Worm (Caenorhabditis elegans): ENCODE measurements around the gene K07F5.12.
"Not testable (repeated sequence)": the region's sequence is repeated elsewhere in the genome, so short reads cannot be mapped to it uniquely, and the experiment has no call there.

Gene K07F5.12

ce11 chrIV:9837349-9837748 is 18.5 kb upstream of the K07F5.12 start, which contains the start of gene msp-10:
msp-10 (plus strand) TSS chrIV:9837649.
- not testable (repeated sequence) for TF ChIP-seq F57A8.1 (GFP tag; optimal IDR thresholded peaks at IDR 0.05); madf-6 (GFP tag; IDR thresholded peaks at IDR 0.05); lsl-1 (GFP tag; optimal IDR thresholded peaks at IDR 0.05)

ce11 chrIV:9840984-9841590 is 14.7 kb upstream of the K07F5.12 start, which contains the start of the genes kin-24 and msp-56:
kin-24 (minus strand) TSS chrIV:9841084.
msp-56 (plus strand) TSS chrIV:9841540.
- TF ChIP-seq nhr-90 (tag; optimal IDR thresholded peaks at IDR 0.05) (no peak), lir-1 (GFP tag; conservative IDR thresholded peaks at IDR 0.05) (no peak)

- TF ChIP-seq ztf-22 (GFP tag; optimal IDR thresholded peaks at IDR 0.05) (no peak), cebp-1 (GFP tag; IDR thresholded peaks at IDR 0.05) (no peak), cebp-1 (tag; optimal IDR thresholded peaks at IDR 0.05) (no peak), hmg-1.2 (GFP tag; IDR thresholded peaks at IDR 0.05) (no peak), dpff-1 (tag; optimal IDR thresholded peaks at IDR 0.05) (no peak), nfya-1 (tag; optimal IDR thresholded peaks at IDR 0.05; ENCODE audit: borderline replicate concordance, insufficient read depth) (no peak), aptf-2 (GFP tag; conservative IDR thresholded peaks at IDR 0.05) (no peak), ceh-40 (GFP tag; IDR thresholded peaks at IDR 0.05) (no peak), efl-1 (GFP tag; optimal IDR thresholded peaks at IDR 0.05) (no peak), akir-1 (GFP tag; optimal IDR thresholded peaks at IDR 0.05) (no peak), T07F8.4 (tag; optimal IDR thresholded peaks at IDR 0.05) (no peak), pbrm-1 (GFP tag; IDR thresholded peaks at IDR 0.05) (no peak), ceh-100 (GFP tag; IDR thresholded peaks at IDR 0.05) (no peak), let-607 (tag; optimal IDR thresholded peaks at IDR 0.05) (no peak), nfyb-1 (GFP tag; IDR thresholded peaks at IDR 0.05) (no peak)
These were observed 13.7 kb upstream of the K07F5.12 start, which contains the start of gene K07F5.17 for ce11 chrIV:9842071-9842470. K07F5.17 (plus strand) TSS chrIV:9842371.

DNA sequence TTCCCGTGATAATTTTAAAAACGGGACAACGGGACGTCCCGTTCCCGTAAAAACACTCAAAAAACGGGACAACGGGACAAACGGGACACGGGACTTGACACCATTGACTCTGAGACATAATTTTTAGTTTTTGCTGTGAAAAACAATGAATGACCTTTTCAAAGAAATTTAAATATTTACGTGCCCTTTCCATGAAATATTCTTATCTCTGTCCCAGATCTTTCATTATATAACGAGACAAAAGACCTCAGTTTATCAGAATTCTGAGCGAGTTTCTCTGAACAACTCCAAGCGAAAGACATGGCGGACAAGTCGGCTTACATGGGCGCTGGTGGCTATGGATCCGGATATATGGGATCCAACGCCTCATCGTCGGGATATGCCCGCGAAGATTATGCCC is 12.1 kb upstream of the K07F5.12 start, which contains the start of gene nspd-2:
TSS of gene nspd-2 (plus strand) at position 301 of the 400 bp plus-strand sequence.
- no peak for TF ChIP-seq unc-130 (GFP tag; optimal IDR thresholded peaks at IDR 0.05)
- TF ChIP-seq F39B2.1 (GFP tag; IDR thresholded peaks at IDR 0.05) = no peak
- TF ChIP-seq pha-4 (tag; optimal IDR thresholded peaks at IDR 0.05) = no peak
- TF ChIP-seq F57C9.4 (tag; optimal IDR thresholded peaks at IDR 0.05) = no peak
- no peak for TF ChIP-seq F10E7.11 (tag; optimal IDR thresholded peaks at IDR 0.05)
- TF ChIP-seq F37B4.10 (GFP tag; IDR thresholded peaks at IDR 0.05) = no peak
- no peak for TF ChIP-seq madf-3 (GFP tag; IDR thresholded peaks at IDR 0.05)
- no peak for TF ChIP-seq ZK185.1 (tag; optimal IDR thresholded peaks at IDR 0.05; ENCODE audit: poor library complexity, severe bottlenecking)
- TF ChIP-seq lin-54 (GFP tag; optimal IDR thresholded peaks at IDR 0.05) = no peak

DNA sequence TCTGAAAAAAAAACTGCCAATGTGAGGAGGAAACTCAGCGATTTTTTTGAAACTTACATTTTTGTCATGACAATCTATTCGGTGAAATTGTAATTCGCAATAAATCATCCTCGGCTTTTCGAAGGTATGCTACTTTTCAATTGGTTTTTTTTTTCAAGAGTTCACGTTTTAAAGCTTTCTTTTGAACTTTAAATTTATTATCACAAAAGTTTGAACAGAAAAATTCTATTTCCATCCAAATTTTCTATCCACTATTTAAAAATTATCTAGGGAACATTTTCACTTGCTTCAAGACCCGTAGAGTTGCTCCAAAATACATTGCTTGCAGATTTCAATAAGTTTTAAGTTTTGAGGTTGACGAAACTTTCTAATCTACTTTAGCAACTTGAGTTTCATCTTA is 9.2 kb upstream of the K07F5.12 start, which contains the start of gene K07F5.6:
TSS of gene K07F5.6 (minus strand) at position 101 of the 400 bp plus-strand sequence.
- TF ChIP-seq lsl-1 (GFP tag; optimal IDR thresholded peaks at IDR 0.05) = no peak
- no peak for TF ChIP-seq Y67H2A.10 (GFP tag; conservative IDR thresholded peaks at IDR 0.05)
- no peak for TF ChIP-seq unc-62 (GFP tag; optimal IDR thresholded peaks at IDR 0.05)
- no peak for TF ChIP-seq ets-4 (GFP tag; optimal IDR thresholded peaks at IDR 0.05)
- no peak for TF ChIP-seq ekl-4 (GFP tag; IDR thresholded peaks at IDR 0.05)
- TF ChIP-seq attf-6 (GFP tag; IDR thresholded peaks at IDR 0.05) = no peak
- TF ChIP-seq egl-44 (GFP tag; IDR thresholded peaks at IDR 0.05) = no peak
- TF ChIP-seq F22D6.2 (tag; optimal IDR thresholded peaks at IDR 0.05) = no peak
- no peak for TF ChIP-seq hlh-26 (GFP tag; conservative IDR thresholded peaks at IDR 0.05)
- no peak for TF ChIP-seq Y53F4B.3 (GFP tag; IDR thresholded peaks at IDR 0.05)
- TF ChIP-seq mcd-1 (GFP tag; IDR thresholded peaks at IDR 0.05) = no peak
- no peak for TF ChIP-seq hmg-20 (GFP tag; IDR thresholded peaks at IDR 0.05)
- no peak for TF ChIP-seq nhr-27 (tag; optimal IDR thresholded peaks at IDR 0.05)
- TF ChIP-seq F57C9.4 (tag; optimal IDR thresholded peaks at IDR 0.05) = no peak
- TF ChIP-seq ZK185.1 (tag; optimal IDR thresholded peaks at IDR 0.05; ENCODE audit: poor library complexity, severe bottlenecking) = no peak
- no peak for TF ChIP-seq F10E7.11 (tag; optimal IDR thresholded peaks at IDR 0.05)
- TF ChIP-seq gei-17 (GFP tag; optimal IDR thresholded peaks at IDR 0.05) = no peak

Data from whole organism, young adult.